Fruit fly (Drosophila melanogaster): ENCODE data around the gene Pde11.

dm6 chr2L:18612106-18612505, 22.0 kb upstream of the Pde11 start, which contains the start of gene Atac2:
- no peak for TF ChIP-seq Crg-1 (GFP tag; optimal IDR thresholded peaks at IDR 0.05)
- TF ChIP-seq ovo (GFP tag; optimal IDR thresholded peaks at IDR 0.05): no peak
- TF ChIP-seq tj (GFP tag; optimal IDR thresholded peaks at IDR 0.05): no peak
- no peak for TF ChIP-seq CG11617 (GFP tag; optimal IDR thresholded peaks at IDR 0.05)
- no peak for TF ChIP-seq CG7045 (GFP tag; optimal IDR thresholded peaks at IDR 0.05)
- no peak for TF ChIP-seq Mnt (GFP tag; optimal IDR thresholded peaks at IDR 0.05)
- no peak for TF ChIP-seq toe (GFP tag; optimal IDR thresholded peaks at IDR 0.05)
- TF ChIP-seq bab1 (GFP tag; optimal IDR thresholded peaks at IDR 0.05): no peak
